Fruit fly (Drosophila melanogaster) whole organism, larva: ENCODE measurements around the gene Pop1.

Experiments
- noc ChIP-seq: fragments of 200-800 bp; sonication (Bioruptor generic); optimal IDR thresholded peaks from 3 replicates; lab custom pipeline; 2019; ENCODE audit warnings: missing biosample characterization, mild to moderate bottlenecking, missing genetic modification characterization, moderate library complexity

Gene Pop1

DNA sequence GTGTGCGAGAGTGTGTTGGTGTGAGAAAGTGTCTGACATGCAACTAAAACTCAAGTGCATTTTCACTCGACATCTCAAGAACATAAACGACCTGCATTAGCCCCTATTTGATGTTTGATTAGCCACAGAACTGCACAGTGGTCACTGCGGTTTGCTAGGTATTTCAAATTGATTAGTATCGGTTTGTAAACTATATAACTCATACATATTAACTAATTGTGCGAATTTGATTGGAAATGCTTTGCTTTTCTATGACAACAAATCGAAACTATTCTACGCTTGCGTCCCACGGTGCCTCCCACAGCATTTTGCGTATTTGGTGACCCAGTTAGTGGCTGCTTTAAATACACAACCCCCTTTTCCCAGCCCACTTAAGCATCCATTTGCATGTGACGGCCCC is 12.3 kb downstream of the Pop1 start:
- TF ChIP-seq noc: no peak

DNA sequence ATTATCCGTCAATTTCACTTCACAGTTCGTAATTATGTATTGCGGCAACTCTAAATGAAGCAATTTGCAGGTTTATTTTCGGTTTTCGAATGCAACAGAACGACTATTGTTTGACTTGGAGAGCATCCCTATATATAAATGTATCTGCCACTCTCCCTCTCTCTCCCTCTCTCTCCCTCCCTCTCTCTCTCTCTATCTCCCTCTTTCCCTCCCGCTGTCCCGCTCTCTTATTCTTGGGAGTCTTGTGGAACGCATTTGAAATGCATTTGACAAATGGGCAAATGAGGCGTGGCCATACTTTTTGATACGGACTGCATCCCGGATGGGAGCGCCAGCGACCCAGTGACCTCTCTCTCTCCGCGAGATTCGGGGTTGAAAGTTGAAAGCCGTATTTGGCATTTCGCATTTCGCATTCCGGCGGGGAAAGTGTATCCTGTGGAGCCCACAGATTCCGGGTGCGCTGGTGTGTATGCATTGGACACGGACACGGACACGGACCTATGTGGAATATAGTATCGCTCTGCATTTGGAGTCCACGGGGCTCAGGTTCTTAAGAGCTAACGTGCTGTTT is 14.2 kb downstream of the Pop1 start:
- TF ChIP-seq noc: no peak

DNA sequence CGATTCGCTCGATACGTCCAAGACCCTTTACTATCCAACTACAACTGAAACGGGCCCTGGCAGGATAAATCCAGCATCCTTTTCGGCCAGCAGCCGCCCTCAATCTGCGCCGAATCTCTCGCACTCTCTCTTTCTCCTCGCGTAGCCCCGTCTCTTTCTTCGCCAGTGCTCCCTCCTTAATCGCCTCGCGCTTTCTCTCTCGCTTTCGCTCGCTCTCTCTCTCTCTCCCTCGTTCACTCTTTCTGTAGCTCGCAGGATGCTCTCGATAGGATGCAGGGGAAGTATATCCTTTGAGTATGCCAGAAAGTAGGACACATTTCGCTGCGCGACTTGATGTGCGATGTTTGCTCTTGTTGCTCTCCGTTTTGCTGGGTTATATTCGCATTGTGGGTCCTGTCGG is 15.1 kb downstream of the Pop1 start:
- TF ChIP-seq noc: no peak

DNA sequence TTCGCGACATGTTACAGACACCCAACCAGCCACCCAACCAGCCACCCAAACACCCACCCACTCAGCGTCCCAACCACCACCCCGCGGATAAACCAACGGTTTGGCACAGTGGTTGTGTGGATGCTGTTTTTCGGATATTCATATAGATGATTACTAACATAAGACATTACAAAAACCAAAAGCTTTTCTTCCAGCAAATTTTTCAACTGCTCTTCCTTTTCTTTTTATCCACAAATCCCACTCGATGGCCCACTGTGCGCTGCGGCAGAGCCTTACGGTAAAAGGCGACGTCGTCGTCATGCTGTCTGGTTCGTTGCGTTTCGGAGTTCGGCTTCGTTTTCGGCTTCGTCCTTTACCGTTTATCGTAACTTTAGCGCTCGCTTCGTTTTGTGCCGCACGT is 16.1 kb downstream of the Pop1 start:
- TF ChIP-seq noc: no peak

DNA sequence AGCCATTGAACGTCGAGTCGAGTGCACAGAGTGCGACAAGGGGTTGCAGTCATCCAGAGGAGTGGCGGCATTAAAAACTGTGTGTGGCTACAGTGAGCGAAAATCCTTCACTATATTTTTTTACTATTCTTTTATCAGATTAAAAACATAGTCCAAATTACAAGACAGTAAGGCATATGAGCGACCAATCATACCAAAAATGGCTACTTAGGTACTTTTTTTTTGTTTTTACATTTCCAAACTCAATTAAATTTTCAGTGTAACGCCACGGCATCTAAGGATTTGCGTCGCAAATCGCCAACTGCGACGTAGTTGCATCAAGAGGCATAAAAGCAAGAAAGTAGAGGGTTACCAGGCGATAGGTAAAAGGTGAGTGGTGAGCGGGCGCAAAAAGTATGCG is 16.6 kb downstream of the Pop1 start:
- TF ChIP-seq noc: no peak

DNA sequence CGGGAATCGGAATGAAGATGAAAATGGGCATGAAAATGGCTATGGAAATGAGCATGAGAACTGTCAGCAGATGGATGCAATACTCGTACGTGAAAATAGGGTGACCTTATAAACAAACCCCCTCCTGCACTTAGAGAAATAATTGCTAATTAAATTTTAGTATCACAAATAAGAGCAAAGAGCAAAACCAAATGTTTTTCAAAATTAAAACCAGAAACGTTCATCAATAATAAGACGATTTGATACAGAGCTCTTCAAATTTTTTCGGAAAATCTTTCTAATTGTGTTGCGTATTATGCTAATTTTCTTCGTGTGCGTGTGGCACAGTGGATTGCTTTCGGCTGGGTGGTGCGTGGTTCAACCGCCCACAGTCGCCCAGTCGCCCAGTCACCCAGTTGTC is 23.8 kb downstream of the Pop1 start:
- TF ChIP-seq noc: no peak

DNA sequence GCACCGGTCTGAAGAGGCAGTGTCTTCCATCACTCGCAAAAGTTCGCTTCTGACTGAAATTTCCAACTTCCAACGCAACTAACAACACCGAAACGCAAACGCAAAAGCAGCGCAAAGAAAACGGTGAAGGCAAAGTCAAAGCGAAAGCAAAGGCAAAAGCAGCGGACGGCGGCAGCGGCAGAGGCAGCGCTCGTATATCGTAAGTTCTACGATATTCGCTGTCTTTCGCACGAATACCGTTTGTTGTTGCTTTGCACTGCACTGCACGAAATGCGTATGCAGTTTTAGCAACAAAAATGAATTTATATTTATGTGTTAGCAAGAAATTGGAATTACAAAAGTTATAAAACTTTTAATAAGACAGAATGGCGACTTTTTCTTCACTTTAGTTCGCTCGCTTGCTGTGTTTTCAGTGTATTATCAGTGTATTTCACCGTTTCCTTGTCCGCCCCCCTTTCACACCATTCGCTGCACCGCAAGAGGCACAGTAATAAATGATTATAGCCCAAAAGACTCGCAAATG is 26.1 kb downstream of the Pop1 start, which contains the start of gene OtopLa:
OtopLa (minus strand) TSS at position 51 of the 523 bp plus-strand sequence.
- no peak for TF ChIP-seq noc

DNA sequence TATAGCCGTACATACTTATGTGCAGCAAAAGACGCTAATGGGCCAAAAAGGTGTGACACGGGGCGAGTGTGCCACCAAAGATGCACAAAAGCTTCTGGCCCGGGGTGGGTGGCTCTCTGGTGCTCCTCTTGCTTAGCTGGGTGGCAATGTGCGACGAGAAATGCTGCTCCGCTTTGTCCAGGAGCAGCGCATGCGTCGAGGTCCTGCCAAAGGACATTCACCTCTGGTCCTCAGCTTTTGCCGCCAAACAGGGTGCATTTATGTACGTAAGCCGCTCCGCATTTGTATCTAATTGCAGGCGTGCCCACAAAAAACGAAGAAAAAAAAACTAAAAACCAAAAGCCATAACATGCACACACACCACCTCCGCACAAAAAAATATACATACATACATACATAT is 26.9 kb downstream of the Pop1 start:
- no peak for TF ChIP-seq noc

DNA sequence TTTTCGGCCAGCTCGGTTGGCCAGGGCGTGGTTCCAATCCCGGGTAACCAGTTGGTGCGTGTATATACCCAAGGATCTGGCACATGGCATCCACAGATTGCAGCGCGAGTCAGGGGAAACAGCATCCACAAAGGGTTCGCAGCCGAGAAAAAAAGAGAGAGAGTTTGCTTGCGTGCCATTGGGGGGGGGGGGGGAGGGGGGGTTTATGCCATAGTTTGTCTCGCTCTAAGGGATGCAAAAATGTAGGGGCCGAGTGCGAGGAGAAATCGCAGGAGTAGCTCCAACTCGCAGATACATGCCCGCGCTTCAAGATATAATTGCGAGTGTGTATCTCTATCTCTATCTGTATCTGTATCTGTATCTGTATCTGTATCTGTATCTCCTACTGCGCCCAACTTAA is 27.6 kb downstream of the Pop1 start:
- TF ChIP-seq noc: no peak

DNA sequence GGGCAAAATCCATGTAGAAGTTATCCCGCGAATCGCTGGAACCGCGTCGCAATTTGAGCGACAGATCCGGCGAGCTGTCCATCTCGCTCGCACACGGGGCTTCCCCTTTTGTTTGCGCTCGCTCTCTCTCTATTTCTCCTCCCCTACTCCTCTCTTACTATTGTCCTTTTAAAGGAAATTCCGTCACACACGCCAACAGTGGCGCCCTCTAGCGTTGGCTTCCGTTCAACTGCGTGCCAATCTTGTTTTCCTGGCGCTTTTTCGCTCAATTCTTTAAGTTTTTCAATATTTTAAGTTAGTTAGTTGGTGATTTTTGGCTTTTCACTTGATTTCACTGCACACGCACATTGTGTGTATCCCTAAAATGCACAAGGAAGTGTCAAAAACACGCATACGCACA is 39.5 kb downstream of the Pop1 start:
- no peak for TF ChIP-seq noc

DNA sequence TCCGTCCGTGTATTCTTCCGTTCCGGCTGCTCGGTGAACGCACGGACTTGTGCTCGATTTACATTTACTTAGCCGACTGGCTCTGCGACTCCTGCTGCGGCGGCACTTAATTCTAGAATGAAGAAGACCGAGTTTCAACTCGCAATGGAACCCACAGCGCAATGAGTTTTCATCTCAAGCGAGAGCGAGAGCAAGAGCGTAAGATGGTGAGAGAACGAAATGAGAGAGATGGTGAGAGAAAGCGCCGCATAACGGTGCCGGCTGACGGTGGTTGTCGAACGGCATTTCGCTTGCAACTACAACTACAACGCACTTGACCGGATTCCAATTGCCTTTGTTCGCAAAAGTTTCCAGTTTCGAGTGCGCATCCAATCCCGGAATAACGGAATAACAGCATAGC is 40.3 kb downstream of the Pop1 start, which contains the start of gene OtopLc:
OtopLc (minus strand) TSS at position 101 of the 400 bp plus-strand sequence.
- TF ChIP-seq noc: no peak

DNA sequence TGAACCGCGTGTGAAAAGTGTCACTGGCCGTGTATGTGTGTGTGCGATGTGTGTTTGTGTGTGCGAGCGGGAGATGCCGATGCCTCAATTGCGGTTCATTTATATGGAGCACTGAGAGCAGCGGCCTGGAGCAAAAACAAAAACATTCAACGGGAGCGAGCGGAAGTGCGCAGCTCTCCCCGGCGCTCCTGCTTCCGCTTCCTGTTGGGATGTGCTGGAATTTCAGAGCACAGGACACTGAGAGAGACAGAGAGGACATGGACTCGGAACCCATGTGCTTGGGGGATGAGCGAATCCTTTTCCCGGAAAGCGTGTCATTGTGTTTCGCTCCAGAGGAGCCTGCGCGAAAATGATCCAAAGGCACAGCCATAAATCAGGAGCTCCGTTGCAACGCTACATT is 41.8 kb downstream of the Pop1 start:
- no peak for TF ChIP-seq noc

DNA sequence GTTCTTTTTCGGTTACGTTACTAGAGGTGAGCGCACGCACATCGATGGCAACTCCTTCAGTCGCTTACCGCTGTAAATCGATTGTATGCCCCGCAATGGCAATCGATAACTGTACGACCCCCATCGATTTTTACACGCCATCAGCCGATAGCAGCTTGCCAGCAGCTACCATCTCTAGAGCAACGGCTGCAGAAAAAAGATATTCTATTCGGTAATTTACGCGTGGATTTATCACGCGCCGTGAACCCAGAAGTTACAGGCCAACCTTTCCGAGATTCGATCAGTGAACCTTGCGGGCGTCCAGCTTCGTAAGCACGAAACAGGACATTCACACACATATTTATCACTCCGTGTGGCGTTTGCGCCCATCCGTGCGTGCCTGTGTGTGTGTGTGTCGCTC is 43.5 kb downstream of the Pop1 start, which contains the start of the genes Sirt4 and CG4119:
Sirt4 (minus strand) TSS at position 39 of the 400 bp plus-strand sequence.
CG4119 (plus strand) TSS at position 151 of the 400 bp plus-strand sequence.
- peak; percentile 26 for TF ChIP-seq noc

DNA sequence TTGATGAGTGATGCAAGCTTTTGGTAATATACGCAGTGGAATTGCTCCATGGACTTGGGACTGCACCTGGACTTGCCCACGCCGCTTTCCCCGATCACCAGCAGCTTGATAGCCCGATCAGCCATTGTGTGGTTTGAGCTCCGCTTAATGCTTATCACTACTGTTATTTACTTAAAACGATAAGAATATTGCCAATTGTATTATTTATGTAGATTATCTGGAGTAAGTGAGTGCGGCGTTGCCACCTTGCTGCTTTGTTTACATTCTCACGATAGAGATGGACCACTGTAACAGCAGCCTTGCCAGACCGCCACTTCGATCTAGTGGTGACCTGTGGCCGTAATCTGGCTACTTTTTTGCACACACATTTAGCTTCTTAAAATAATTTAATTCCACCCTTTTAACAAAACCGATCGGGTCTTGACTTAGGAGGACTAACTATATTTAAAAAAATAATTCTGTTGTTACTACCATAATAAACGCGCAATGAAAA is 49.1 kb downstream of the Pop1 start, which contains the start of gene Rab18:
Rab18 (minus strand) TSS at position 276 of the 493 bp plus-strand sequence.
- TF ChIP-seq noc: no peak

DNA sequence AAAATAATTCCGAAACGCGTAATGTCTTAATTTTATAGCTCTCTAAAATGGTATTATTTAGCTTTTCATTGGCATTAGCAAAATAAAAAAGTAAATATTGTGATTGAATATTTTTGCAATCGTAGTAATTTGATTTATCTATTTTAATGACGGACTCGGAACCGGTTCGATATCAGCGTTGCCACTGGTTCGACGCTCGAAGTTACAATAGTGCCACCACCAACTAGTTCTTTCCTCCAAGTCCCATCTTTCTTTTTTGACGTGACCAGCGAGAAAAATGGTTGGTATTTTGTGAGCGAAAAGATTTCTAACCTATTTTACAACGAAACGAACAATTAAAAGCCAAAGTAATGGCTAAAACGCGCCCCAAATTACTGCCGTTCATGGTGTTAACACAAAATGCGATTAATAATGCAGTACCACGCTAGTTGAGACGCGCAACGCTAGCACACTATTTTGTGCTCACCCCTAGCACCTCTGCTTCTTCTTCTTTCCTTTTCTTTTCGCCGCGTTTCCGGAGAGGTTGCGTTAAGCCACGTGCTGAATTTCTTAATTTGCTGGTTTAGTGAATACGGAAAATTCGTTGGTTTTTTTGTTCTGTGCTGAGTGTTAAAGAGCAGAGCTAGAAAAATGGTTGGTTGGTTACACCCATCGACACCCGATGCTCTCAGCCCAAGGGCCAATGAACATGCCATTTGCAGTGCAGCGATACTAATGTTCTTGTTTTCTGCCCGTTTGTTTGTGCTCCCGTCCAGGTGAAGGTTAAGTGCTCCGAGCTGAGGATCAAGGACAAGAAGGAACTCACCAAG is 50.0 kb downstream of the Pop1 start, which contains the start of gene RpL35:
RpL35 (plus strand) TSS at position 159 of the 809 bp plus-strand sequence.
- TF ChIP-seq noc: peak; percentile 51
